Worm (Caenorhabditis elegans): ENCODE measurements around the gene txt-5.

- TF ChIP-seq him-1 (tag; optimal IDR thresholded peaks at IDR 0.05) (no peak), W03F9.2 (tag; optimal IDR thresholded peaks at IDR 0.05) (no peak), dao-5 (tag; optimal IDR thresholded peaks at IDR 0.05) (no peak)
Observed at ce11 chrV:7878411-7878964, 41.6 kb upstream of the txt-5 start, which contains the start of gene F40A3.2.

Measured in whole organism, L4/young adult.